Fruit fly (Drosophila melanogaster) whole organism, embryonic: ENCODE data around the gene twe.

Source experiments
- CG12219 ChIP-seq: fragments of 200-800 bp; sonication (Bioruptor generic); optimal IDR thresholded peaks from 3 replicates; lab custom pipeline; 2018; ENCODE audit warnings: missing biosample characterization, mild to moderate bottlenecking, missing genetic modification characterization
- CG1603 ChIP-seq: fragments of 200-800 bp; sonication (Bioruptor generic); optimal IDR thresholded peaks from 2 replicates; lab custom pipeline; 2019; ENCODE audit warnings: missing biosample characterization, mild to moderate bottlenecking, missing genetic modification characterization, moderate library complexity
- CG17568 ChIP-seq: fragments of 200-800 bp; sonication (Bioruptor generic); optimal IDR thresholded peaks from 2 replicates; lab custom pipeline; 2018; ENCODE audit warnings: missing biosample characterization, mild to moderate bottlenecking, missing genetic modification characterization, moderate library complexity
- CG30020 ChIP-seq: fragments of 200-800 bp; optimal IDR thresholded peaks from 2 replicates; lab custom pipeline; 2019; ENCODE audit warnings: missing biosample characterization, mild to moderate bottlenecking, missing genetic modification characterization, moderate library complexity
- CG3065 ChIP-seq: fragments of 200-800 bp; sonication (Bioruptor generic); optimal IDR thresholded peaks from 2 replicates; lab custom pipeline; 2016; ENCODE audit warnings: missing biosample characterization, missing genetic modification characterization
- CG33213 ChIP-seq: fragments of 200-800 bp; sonication (Bioruptor generic); optimal IDR thresholded peaks from 3 replicates; lab custom pipeline; 2016; ENCODE audit warnings: missing biosample characterization, missing genetic modification characterization
- CG4854 ChIP-seq: fragments of 200-800 bp; sonication (Bioruptor generic); optimal IDR thresholded peaks from 2 replicates; lab custom pipeline; 2016; ENCODE audit warnings: missing biosample characterization, missing genetic modification characterization, inconsistent platforms
- CG5953 ChIP-seq: fragments of 200-800 bp; sonication (Bioruptor generic); IDR thresholded peaks from 2 replicates; pipeline ENCODE4 v1.3.6; 2022; ENCODE audit warnings: missing biosample characterization, missing genetic modification characterization
- CG6254 ChIP-seq: fragments of 200-800 bp; sonication (Bioruptor generic); optimal IDR thresholded peaks from 3 replicates; lab custom pipeline; 2017; ENCODE audit warnings: mild to moderate bottlenecking, missing biosample characterization, missing genetic modification reagents, missing genetic modification characterization
- CTCF ChIP-seq: fragments of 200-800 bp; sonication (Bioruptor generic); optimal IDR thresholded peaks from 2 replicates; lab custom pipeline; 2017; ENCODE audit warnings: missing biosample characterization, mild to moderate bottlenecking, missing genetic modification characterization, moderate library complexity
- Ets65A ChIP-seq: fragments of 200-800 bp; sonication (Bioruptor generic); peaks from one replicate; lab custom pipeline; 2016; ENCODE audit warnings: missing biosample characterization, missing genetic modification characterization
- Gsc ChIP-seq: fragments of 200-800 bp; sonication (Bioruptor generic); IDR thresholded peaks from 2 replicates; pipeline ENCODE4 v1.3.6; 2022; ENCODE audit warnings: missing biosample characterization, missing genetic modification characterization
- Mrtf ChIP-seq: fragments of 200-800 bp; sonication (Bioruptor generic); IDR thresholded peaks from 3 replicates; pipeline ENCODE4 v1.3.6; 2022; ENCODE audit warnings: missing biosample characterization, missing genetic modification characterization
- bcd ChIP-seq: fragments of 200-800 bp; sonication (Bioruptor generic); optimal IDR thresholded peaks from 2 replicates; lab custom pipeline; 2017; ENCODE audit warnings: missing biosample characterization, mild to moderate bottlenecking, missing genetic modification characterization
- btn ChIP-seq: fragments of 200-800 bp; sonication (Bioruptor generic); optimal IDR thresholded peaks from 2 replicates; lab custom pipeline; 2016; ENCODE audit warnings: missing biosample characterization, missing genetic modification characterization
- chn ChIP-seq: fragments of 200-800 bp; sonication (Bioruptor generic); optimal IDR thresholded peaks from 2 replicates; lab custom pipeline; 2016; ENCODE audit warnings: missing biosample characterization, missing genetic modification characterization
- crol ChIP-seq: fragments of 200-800 bp; sonication (Bioruptor generic); IDR thresholded peaks from 2 replicates; pipeline ENCODE4 v1.3.6; 2022; ENCODE audit warnings: missing biosample characterization, missing genetic modification characterization
- dimm ChIP-seq: fragments of 200-800 bp; sonication (Bioruptor generic); IDR thresholded peaks from 2 replicates; pipeline ENCODE4 v1.3.6; 2022; ENCODE audit warnings: missing biosample characterization, missing genetic modification characterization
- gem ChIP-seq: fragments of 200-800 bp; sonication (Bioruptor generic); optimal IDR thresholded peaks from 2 replicates; lab custom pipeline; 2019; ENCODE audit warnings: missing biosample characterization, mild to moderate bottlenecking, missing genetic modification characterization, moderate library complexity
- grau ChIP-seq: fragments of 200-800 bp; optimal IDR thresholded peaks from 3 replicates; lab custom pipeline; 2019; ENCODE audit warnings: missing biosample characterization, mild to moderate bottlenecking, missing genetic modification characterization, moderate library complexity
- gro ChIP-seq: fragments of 200-800 bp; sonication (Bioruptor generic); optimal IDR thresholded peaks from 2 replicates; lab custom pipeline; 2016; ENCODE audit warnings: missing biosample characterization, missing genetic modification characterization
- lilli ChIP-seq: fragments of 200-800 bp; sonication (Bioruptor generic); optimal IDR thresholded peaks from 3 replicates; lab custom pipeline; 2016; ENCODE audit warnings: missing biosample characterization, missing genetic modification characterization
- nerfin-2 ChIP-seq: fragments of 200-800 bp; sonication (Bioruptor generic); IDR thresholded peaks from 2 replicates; pipeline ENCODE4 v1.3.6; 2022; ENCODE audit warnings: missing biosample characterization, missing genetic modification characterization; ENCODE audit not compliant: partially characterized antibody
- pfk ChIP-seq: fragments of 200-800 bp; sonication (Bioruptor generic); optimal IDR thresholded peaks from 2 replicates; lab custom pipeline; 2018; ENCODE audit warnings: missing biosample characterization, mild to moderate bottlenecking, missing genetic modification characterization, moderate library complexity
- slou ChIP-seq: fragments of 200-800 bp; sonication (Bioruptor generic); optimal IDR thresholded peaks from 3 replicates; lab custom pipeline; 2016; ENCODE audit warnings: missing biosample characterization, missing genetic modification characterization
- sr ChIP-seq: fragments of 200-800 bp; sonication (Bioruptor generic); IDR thresholded peaks from 3 replicates; pipeline ENCODE4 v1.3.6; 2022; ENCODE audit warnings: missing biosample characterization, missing genetic modification characterization
- tgo ChIP-seq: fragments of 200-800 bp; sonication (Bioruptor generic); IDR thresholded peaks from 3 replicates; pipeline ENCODE4 v1.3.6; 2022; ENCODE audit warnings: missing biosample characterization, missing genetic modification characterization
- zen ChIP-seq: fragments of 200-800 bp; sonication (Bioruptor generic); optimal IDR thresholded peaks from 3 replicates; lab custom pipeline; 2018; ENCODE audit warnings: missing biosample characterization, mild to moderate bottlenecking, missing genetic modification characterization, moderate library complexity

Gene twe

DNA sequence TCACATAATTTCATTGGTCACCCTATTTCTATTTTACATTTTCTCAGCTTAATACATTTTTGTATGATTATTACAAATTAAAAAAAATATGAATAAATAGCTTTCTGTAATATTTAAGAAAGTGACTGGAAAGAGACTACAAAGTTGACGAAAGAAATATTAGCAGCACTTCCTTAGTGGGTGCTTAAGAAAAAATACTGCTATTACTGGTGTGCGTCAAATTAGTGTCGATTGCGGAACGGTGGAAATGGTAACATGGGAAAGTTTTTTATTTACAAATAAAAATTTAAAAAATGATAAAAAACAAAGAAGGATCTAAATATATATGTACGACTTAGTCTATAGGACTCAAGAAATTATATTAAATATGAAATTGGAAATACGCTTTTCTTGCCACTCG, 37.7 kb downstream of the twe start:
- TF ChIP-seq gro (GFP tag; lab: Kevin White, UChicago): no peak
- TF ChIP-seq CTCF (GFP tag; lab: Kevin White, UChicago): peak; percentile 82
- peak; percentile 45 for TF ChIP-seq pfk (GFP tag; lab: Kevin White, UChicago)
- no peak for TF ChIP-seq btn (GFP tag; lab: Kevin White, UChicago)
- no peak for TF ChIP-seq CG33213
- peak; percentile 48 for TF ChIP-seq CG1603 (tag; lab: Kevin White, UChicago)
- peak; percentile 66 for TF ChIP-seq CG30020 (tag; lab: Kevin White, UChicago)
- TF ChIP-seq sr (GFP tag; lab: Robert Waterston, UW): no peak
- TF ChIP-seq CG6254 (GFP tag; lab: Kevin White, UChicago): peak; percentile 69
- no peak for TF ChIP-seq crol (GFP tag; lab: Robert Waterston, UW)
- TF ChIP-seq, all 482 proteins: peak for 5

DNA sequence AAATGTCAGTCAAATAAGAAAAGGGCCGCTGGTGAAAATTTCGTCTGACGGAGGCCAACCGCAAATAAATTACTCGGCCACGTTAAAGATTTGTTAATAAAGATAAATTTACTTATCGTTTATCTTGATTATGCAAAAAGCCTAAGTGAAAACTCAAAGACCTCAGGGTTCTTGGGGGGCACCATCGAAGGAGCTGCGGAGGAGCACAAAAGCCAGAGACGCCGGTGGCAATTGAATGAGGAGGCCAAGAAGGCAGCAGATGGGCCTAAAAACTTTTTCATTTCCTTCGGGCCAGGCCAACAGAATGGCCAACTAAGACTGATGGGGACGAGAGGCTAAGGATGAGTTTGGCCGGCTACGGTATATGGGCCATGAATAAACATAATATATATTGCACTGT, 45.4 kb downstream of the twe start:
- TF ChIP-seq Ets65A (GFP tag; lab: Kevin White, UChicago) (peak; percentile 91), Mrtf (no peak)

DNA sequence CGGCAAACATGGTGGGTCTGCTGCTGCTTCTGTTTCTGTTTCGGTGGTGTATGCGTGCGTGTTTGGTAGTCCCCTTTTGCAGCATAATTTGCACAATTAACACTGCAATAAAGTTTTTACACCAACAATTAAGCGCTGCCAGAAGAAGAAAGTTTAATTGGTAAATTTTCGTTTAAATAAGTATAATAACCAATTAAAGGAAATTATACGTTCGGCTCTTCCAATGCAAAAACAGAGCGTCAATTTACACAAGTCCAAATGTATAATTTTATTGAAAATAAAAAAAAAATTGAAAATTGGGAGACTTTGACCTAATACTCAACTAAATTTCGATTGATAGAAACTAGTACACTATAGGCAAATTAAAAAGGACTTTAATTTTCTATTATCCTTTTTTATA, 50.5 kb downstream of the twe start, which contains the start of gene CG31819:
CG31819 (plus strand) TSS at position 301 of the 400 bp plus-strand sequence.
- TF ChIP-seq Gsc (GFP tag; lab: Robert Waterston, UW) (no peak), CG4854 (GFP tag; lab: Kevin White, UChicago) (no peak), chn (no peak), bcd (no peak), dimm (no peak), lilli (GFP tag; lab: Kevin White, UChicago) (no peak), CG3065 (GFP tag; lab: Kevin White, UChicago) (no peak), nerfin-2 (no peak), tgo (GFP tag; lab: Robert Waterston, UW) (no peak), zen (tag; lab: Kevin White, UChicago) (no peak), CG5953 (no peak), gem (tag; lab: Kevin White, UChicago) (no peak), grau (no peak), slou (no peak), CG17568 (GFP tag; lab: Kevin White, UChicago) (no peak), CG12219 (GFP tag; lab: Kevin White, UChicago) (no peak)
